Fruit fly (Drosophila melanogaster) whole organism, prepupa: ENCODE results near the gene Ugt36E1.

Experiments used
- CG10669 ChIP-seq: fragments of 200-800 bp; sonication (Bioruptor generic); optimal IDR thresholded peaks from 3 replicates; lab custom pipeline; 2018; ENCODE audit warnings: missing biosample characterization, mild to moderate bottlenecking, missing genetic modification characterization, moderate library complexity
- CG11294 ChIP-seq: fragments of 200-800 bp; sonication (Bioruptor generic); IDR thresholded peaks from 2 replicates; pipeline ENCODE4 v1.3.6; 2022; ENCODE audit warnings: missing biosample characterization, missing genetic modification characterization
- CG11762 ChIP-seq: fragments of 200-800 bp; sonication (Bioruptor generic); optimal IDR thresholded peaks from 3 replicates; lab custom pipeline; 2016; ENCODE audit warnings: missing biosample characterization, missing genetic modification characterization; ENCODE audit not compliant: insufficient read depth
- CG15336 ChIP-seq: fragments of 200-800 bp; sonication (Bioruptor generic); IDR thresholded peaks from 2 replicates; pipeline ENCODE4 v1.3.6; 2022; ENCODE audit warnings: missing biosample characterization, missing genetic modification characterization
- CG31627 ChIP-seq: fragments of 200-800 bp; sonication (Bioruptor generic); optimal IDR thresholded peaks from 3 replicates; lab custom pipeline; 2016; ENCODE audit warnings: missing biosample characterization, missing genetic modification characterization
- CG3919 ChIP-seq: fragments of 200-800 bp; sonication (Bioruptor generic); optimal IDR thresholded peaks from 3 replicates; lab custom pipeline; 2016; ENCODE audit warnings: missing biosample characterization, missing genetic modification characterization
- CG4318 ChIP-seq: fragments of 200-800 bp; sonication (Bioruptor generic); optimal IDR thresholded peaks from 3 replicates; lab custom pipeline; 2017; ENCODE audit warnings: missing biosample characterization, mild to moderate bottlenecking, missing genetic modification characterization
- CG6163 ChIP-seq: fragments of 200-800 bp; sonication (Bioruptor generic); IDR thresholded peaks from 3 replicates; pipeline ENCODE4 v1.3.6; 2022; ENCODE audit warnings: missing biosample characterization, missing genetic modification characterization
- CG6276 ChIP-seq: fragments of 200-800 bp; sonication (Bioruptor generic); optimal IDR thresholded peaks from 2 replicates; lab custom pipeline; 2017; ENCODE audit warnings: missing biosample characterization, mild to moderate bottlenecking, missing genetic modification characterization
- CG7368 ChIP-seq: fragments of 200-800 bp; sonication (Bioruptor generic); optimal IDR thresholded peaks from 3 replicates; lab custom pipeline; 2016; ENCODE audit warnings: missing biosample characterization, missing genetic modification characterization
- Eip93F ChIP-seq: fragments of 200-800 bp; sonication (Bioruptor generic); optimal IDR thresholded peaks from 2 replicates; lab custom pipeline; 2016; ENCODE audit warnings: missing biosample characterization, mild to moderate bottlenecking, missing genetic modification characterization
- Ets96B ChIP-seq: fragments of 200-800 bp; optimal IDR thresholded peaks from 2 replicates; lab custom pipeline; 2019; ENCODE audit warnings: missing biosample characterization, mild to moderate bottlenecking, missing genetic modification characterization, moderate library complexity
- Hr38 ChIP-seq: sonication (Bioruptor generic); optimal IDR thresholded peaks from 2 replicates; lab custom pipeline; 2016; ENCODE audit warnings: missing biosample characterization, missing genetic modification characterization
- Lpt ChIP-seq: fragments of 200-800 bp; sonication (Bioruptor generic); optimal IDR thresholded peaks from 3 replicates; lab custom pipeline; 2016; ENCODE audit warnings: missing biosample characterization, missing genetic modification characterization
- OdsH ChIP-seq: fragments of 200-800 bp; sonication (Bioruptor generic); optimal IDR thresholded peaks from 3 replicates; lab custom pipeline; 2016; ENCODE audit warnings: missing biosample characterization, missing genetic modification characterization
- Sox14 ChIP-seq: fragments of 200-800 bp; sonication (Bioruptor generic); optimal IDR thresholded peaks from 3 replicates; lab custom pipeline; 2016; ENCODE audit warnings: missing biosample characterization, missing genetic modification characterization
- Sox15 ChIP-seq: fragments of 200-800 bp; sonication (Bioruptor generic); optimal IDR thresholded peaks from 3 replicates; lab custom pipeline; 2016; ENCODE audit warnings: missing biosample characterization, missing genetic modification characterization
- eg ChIP-seq: fragments of 200-800 bp; sonication (Bioruptor generic); IDR thresholded peaks from 3 replicates; pipeline ENCODE4 v1.3.6; 2022; ENCODE audit warnings: missing biosample characterization, missing genetic modification characterization
- fkh ChIP-seq: fragments of 200-800 bp; sonication (Bioruptor generic); optimal IDR thresholded peaks from 3 replicates; lab custom pipeline; 2017; ENCODE audit warnings: missing biosample characterization, mild to moderate bottlenecking, missing genetic modification characterization, moderate library complexity
- lz ChIP-seq: fragments of 200-800 bp; sonication (Bioruptor generic); optimal IDR thresholded peaks from 3 replicates; lab custom pipeline; 2016; ENCODE audit warnings: missing biosample characterization, missing genetic modification characterization
- net ChIP-seq: fragments of 200-800 bp; sonication (Bioruptor generic); optimal IDR thresholded peaks from 3 replicates; lab custom pipeline; 2016; ENCODE audit warnings: missing biosample characterization, missing genetic modification characterization
- pdm3 ChIP-seq: fragments of 200-800 bp; sonication (Bioruptor generic); optimal IDR thresholded peaks from 3 replicates; lab custom pipeline; 2016; ENCODE audit warnings: missing biosample characterization, missing genetic modification characterization
- ss ChIP-seq, 2 experiments: fragments of 200-800 bp; sonication (Bioruptor generic); optimal IDR thresholded peaks; 2 replicates in 1 of 2; 3 replicates in 1 of 2; lab custom pipeline; 2017 to 2018; ENCODE audit warnings: mild to moderate bottlenecking in 2 of 2, missing biosample characterization in 2 of 2, missing genetic modification characterization in 2 of 2, moderate library complexity in 1 of 2
- vri ChIP-seq: fragments of 200-800 bp; sonication (Bioruptor generic); optimal IDR thresholded peaks from 3 replicates; lab custom pipeline; 2016; ENCODE audit warnings: missing biosample characterization, mild to moderate bottlenecking, missing genetic modification characterization

Gene Ugt36E1

DNA sequence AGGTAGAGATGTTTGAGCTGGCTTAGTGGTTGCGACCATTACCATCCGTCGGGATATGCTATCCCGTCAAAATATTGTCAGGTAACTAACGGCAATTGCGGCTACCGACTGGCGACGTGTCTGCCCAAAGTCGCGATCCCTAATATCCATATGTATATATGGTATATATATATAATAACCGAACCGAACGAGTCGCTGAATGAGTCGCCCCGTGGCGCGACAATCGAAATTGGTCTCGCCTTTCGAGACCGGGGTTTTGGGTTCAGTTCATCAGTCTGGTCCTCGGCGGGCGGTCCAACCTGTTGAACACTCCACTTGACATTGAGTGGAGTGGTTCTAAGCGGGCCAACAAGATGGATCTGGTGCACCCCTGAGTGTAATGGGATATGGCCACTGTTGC lies 48.6 kb downstream of the Ugt36E1 start:
- TF ChIP-seq OdsH (GFP tag; lab: Kevin White, UChicago) (no peak), lz (GFP tag; lab: Kevin White, UChicago) (no peak), CG11294 (GFP tag; lab: Robert Waterston, UW) (no peak), Eip93F (GFP tag; lab: Kevin White, UChicago) (no peak), Sox14 (GFP tag; lab: Kevin White, UChicago) (no peak), Ets96B (tag; lab: Kevin White, UChicago) (no peak), Sox15 (GFP tag; lab: Kevin White, UChicago) (no peak), CG10669 (no peak), Lpt (no peak), CG3919 (no peak), CG11762 (GFP tag; lab: Kevin White, UChicago) (no peak), CG15336 (no peak), CG4318 (no peak), CG6163 (GFP tag; lab: Robert Waterston, UW) (no peak), eg (GFP tag; lab: Robert Waterston, UW) (no peak), Hr38 (GFP tag; lab: Kevin White, UChicago) (no peak), CG6276 (GFP tag; lab: Kevin White, UChicago) (no peak), net (no peak)

DNA sequence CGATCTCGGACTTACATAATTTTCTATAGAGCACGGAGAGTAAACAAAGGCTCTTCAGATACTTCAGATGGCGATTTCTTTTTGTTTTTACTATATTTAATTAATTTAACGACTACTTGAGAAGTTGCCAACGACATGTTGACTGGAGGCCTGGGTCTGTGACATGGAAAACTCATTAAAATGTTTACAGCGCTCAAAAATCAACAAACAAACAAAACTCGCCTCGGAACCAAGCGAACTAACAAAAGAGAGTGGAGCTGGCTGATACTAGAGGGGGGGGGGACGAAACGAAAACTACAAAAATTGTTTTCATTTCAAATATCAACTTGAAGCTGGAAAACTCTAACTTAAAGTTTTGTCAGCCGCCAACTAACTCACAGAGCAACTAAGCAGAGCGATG lies 51.9 kb downstream of the Ugt36E1 start:
- TF ChIP-seq fkh (GFP tag; lab: Kevin White, UChicago) (peak; percentile 84), pdm3 (no peak), CG31627 (GFP tag; lab: Kevin White, UChicago) (no peak), ss (GFP tag; optimal IDR thresholded peaks at IDR 0.05; lab: Kevin White, UChicago) (no peak), CG7368 (GFP tag; lab: Kevin White, UChicago) (no peak), vri (GFP tag; lab: Kevin White, UChicago) (no peak)
